Worm (Caenorhabditis elegans) whole organism, midembryonic: Measurements from ENCODE around the gene F33G12.6.

Experiments
- T22C8.4 ChIP-seq: fragments of 200-800 bp; sonication (Bioruptor generic); IDR thresholded peaks from 2 replicates; pipeline ENCODE4 v1.3.6; 2022; ENCODE audit warnings: missing genetic modification characterization, missing compliant biosample characterization
- cog-1 ChIP-seq: sonication (generic microtip); optimal IDR thresholded peaks from 2 replicates; lab custom pipeline; 2016; ENCODE audit warnings: missing genetic modification characterization, missing compliant biosample characterization
- flt-1 ChIP-seq: fragments of 200-800 bp; sonication (Bioruptor generic); IDR thresholded peaks from 2 replicates; pipeline ENCODE4 v1.3.6; 2022; ENCODE audit warnings: missing genetic modification characterization, missing compliant biosample characterization
- klf-2 ChIP-seq: fragments of 200-800 bp; sonication (Bioruptor generic); conservative IDR thresholded peaks from 2 replicates; pipeline ENCODE4 v1.3.6; 2022; ENCODE audit warnings: missing genetic modification reagents, missing genetic modification characterization, missing compliant biosample characterization
- med-1 ChIP-seq: sonication (generic microtip); optimal IDR thresholded peaks from 2 replicates; lab custom pipeline; 2017; ENCODE audit warnings: missing genetic modification characterization, mild to moderate bottlenecking, missing compliant biosample characterization, antibody characterized with exemption, missing genetic modification reagents; ENCODE audit not compliant: insufficient read depth
- ref-1 ChIP-seq: fragments of 200-800 bp; sonication (Bioruptor generic); conservative IDR thresholded peaks from 2 replicates; pipeline ENCODE4 v1.3.6; 2022; ENCODE audit warnings: missing genetic modification reagents, missing genetic modification characterization, missing compliant biosample characterization
- tab-1 ChIP-seq: fragments of 200-800 bp; sonication (Bioruptor generic); IDR thresholded peaks from 2 replicates; pipeline ENCODE4 v1.3.6; 2022; ENCODE audit warnings: missing genetic modification characterization, missing compliant biosample characterization
- ztf-23 ChIP-seq: fragments of 200-800 bp; sonication (Bioruptor generic); IDR thresholded peaks from 2 replicates; pipeline ENCODE4 v1.3.6; 2022; ENCODE audit warnings: missing genetic modification reagents, missing genetic modification characterization, missing compliant biosample characterization
- ztf-29 ChIP-seq: fragments of 200-800 bp; sonication (Bioruptor generic); IDR thresholded peaks from 2 replicates; pipeline ENCODE4 v1.3.6; 2022; ENCODE audit warnings: missing genetic modification reagents, missing genetic modification characterization, missing compliant biosample characterization

F33G12.6 gene

ce11 chrII:5056254-5056653 is 6.5 kb downstream of the F33G12.6 start:
- TF ChIP-seq klf-2 (GFP tag; lab: Robert Waterston, UW) (no peak), tab-1 (no peak), T22C8.4 (GFP tag; lab: Robert Waterston, UW) (no peak), ref-1 (GFP tag; lab: Robert Waterston, UW) (no peak), med-1 (GFP tag; lab: Kevin White, UChicago) (no peak), cog-1 (tag; lab: Kevin White, UChicago) (no peak), ztf-29 (no peak), flt-1 (no peak), ztf-23 (no peak)

ce11 chrII:5057315-5057714 is 7.6 kb downstream of the F33G12.6 start:
- no peak for TF ChIP-seq ztf-23
- TF ChIP-seq klf-2 (GFP tag; lab: Robert Waterston, UW), result no peak
- peak; percentile 74 for TF ChIP-seq tab-1
- peak; percentile 81 for TF ChIP-seq flt-1
- peak; percentile 43; the same call in 1 of the 2 replicates for TF ChIP-seq T22C8.4 (GFP tag; lab: Robert Waterston, UW)
- TF ChIP-seq med-1 (GFP tag; lab: Kevin White, UChicago), result no peak
- TF ChIP-seq cog-1 (tag; lab: Kevin White, UChicago), result no peak
- peak; percentile 68; the same call in 1 of the 2 replicates for TF ChIP-seq ref-1 (GFP tag; lab: Robert Waterston, UW)
- peak; percentile 78; the same call in 1 of the 2 replicates for TF ChIP-seq ztf-29

- TF ChIP-seq ztf-29, result no peak
- TF ChIP-seq klf-2 (GFP tag; lab: Robert Waterston, UW), result no peak
- TF ChIP-seq ref-1 (GFP tag; lab: Robert Waterston, UW), result no peak
- no peak for TF ChIP-seq ztf-23
- no peak for TF ChIP-seq tab-1
- no peak for TF ChIP-seq flt-1
- TF ChIP-seq cog-1 (tag; lab: Kevin White, UChicago), result no peak
- no peak for TF ChIP-seq T22C8.4 (GFP tag; lab: Robert Waterston, UW)
- TF ChIP-seq med-1 (GFP tag; lab: Kevin White, UChicago), result no peak
These were observed 8.3 kb downstream of the F33G12.6 start, which contains the start of gene C27A2.12 for ce11 chrII:5058036-5058435. TSS of gene C27A2.12 (minus strand) at chrII:5058136.

- TF ChIP-seq flt-1, result no peak
- TF ChIP-seq tab-1, result no peak
- no peak for TF ChIP-seq ref-1 (GFP tag; lab: Robert Waterston, UW)
- no peak for TF ChIP-seq ztf-23
- no peak for TF ChIP-seq ztf-29
- TF ChIP-seq med-1 (GFP tag; lab: Kevin White, UChicago), result no peak
- TF ChIP-seq klf-2 (GFP tag; lab: Robert Waterston, UW), result no peak
- no peak for TF ChIP-seq T22C8.4 (GFP tag; lab: Robert Waterston, UW)
- no peak for TF ChIP-seq cog-1 (tag; lab: Kevin White, UChicago)
These were observed 11.0 kb downstream of the F33G12.6 start, which contains the start of gene pho-12 for ce11 chrII:5060719-5061118. TSS of gene pho-12 (minus strand) at chrII:5060819.

ce11 chrII:5061794-5062368 is 12.2 kb downstream of the F33G12.6 start, which contains the start of gene smc-5:
TSS of gene smc-5 (plus strand) at chrII:5062125.
- TF ChIP-seq med-1 (GFP tag; lab: Kevin White, UChicago) (no peak), T22C8.4 (GFP tag; lab: Robert Waterston, UW) (0 out of 2 replicates have a peak, but pooled peaks have one; percentile 9), ztf-23 (0 out of 2 replicates have a peak, but pooled peaks have one; percentile 38), ref-1 (GFP tag; lab: Robert Waterston, UW) (no peak), ztf-29 (no peak), flt-1 (peak; percentile 56; the same call in 1 of the 2 replicates), cog-1 (tag; lab: Kevin White, UChicago) (peak; percentile 4), klf-2 (GFP tag; lab: Robert Waterston, UW) (0 out of 2 replicates have a peak, but pooled peaks have one; percentile 55)

- TF ChIP-seq med-1 (GFP tag; lab: Kevin White, UChicago), result no peak
- no peak for TF ChIP-seq T22C8.4 (GFP tag; lab: Robert Waterston, UW)
- TF ChIP-seq ref-1 (GFP tag; lab: Robert Waterston, UW), result no peak
- TF ChIP-seq ztf-29, result no peak
These were observed 17.3 kb downstream of the F33G12.6 start for ce11 chrII:5066967-5067366.

- no peak for TF ChIP-seq T22C8.4 (GFP tag; lab: Robert Waterston, UW)
- TF ChIP-seq cog-1 (tag; lab: Kevin White, UChicago), result no peak
- TF ChIP-seq med-1 (GFP tag; lab: Kevin White, UChicago), result no peak
These were observed 18.2 kb downstream of the F33G12.6 start, which contains the start of gene C27A2.8 for ce11 chrII:5067927-5068326. TSS of gene C27A2.8 (minus strand) at chrII:5068043.

- TF ChIP-seq klf-2 (GFP tag; lab: Robert Waterston, UW) (no peak), ztf-23 (no peak), cog-1 (tag; lab: Kevin White, UChicago) (no peak), tab-1 (no peak), ztf-29 (no peak), ref-1 (GFP tag; lab: Robert Waterston, UW) (no peak), flt-1 (no peak), T22C8.4 (GFP tag; lab: Robert Waterston, UW) (no peak), med-1 (GFP tag; lab: Kevin White, UChicago) (no peak)
These were observed 19.8 kb downstream of the F33G12.6 start, which contains the start of gene idpb-2 for ce11 chrII:5069525-5069924. TSS of gene idpb-2 (minus strand) at chrII:5069625.

ce11 chrII:5071265-5071664 is 21.6 kb downstream of the F33G12.6 start, which contains the start of gene C27A2.7:
TSS of gene C27A2.7 (minus strand) at chrII:5071365.
- TF ChIP-seq cog-1 (tag; lab: Kevin White, UChicago) (no peak), flt-1 (no peak), tab-1 (no peak), klf-2 (GFP tag; lab: Robert Waterston, UW) (no peak), ref-1 (GFP tag; lab: Robert Waterston, UW) (no peak), ztf-29 (no peak), ztf-23 (no peak), T22C8.4 (GFP tag; lab: Robert Waterston, UW) (no peak), med-1 (GFP tag; lab: Kevin White, UChicago) (no peak)
